Worm (Caenorhabditis elegans) whole organism, late embryonic: Measurements from ENCODE around the gene moma-1.
A peak's percentile ranks its signal among the peaks of the same experiment; 100 is the strongest.

Experiments used
- C08G9.2 ChIP-seq: sonication (generic microtip); optimal IDR thresholded peaks from 2 replicates; lab custom pipeline; 2016; ENCODE audit warnings: mild to moderate bottlenecking, missing genetic modification characterization, moderate library complexity, missing compliant biosample characterization
- F13H6.1 ChIP-seq: sonication (generic microtip); optimal IDR thresholded peaks from 2 replicates; lab custom pipeline; 2016; ENCODE audit warnings: missing genetic modification characterization, missing compliant biosample characterization
- K02D7.2 ChIP-seq: sonication (generic microtip); optimal IDR thresholded peaks from 2 replicates; lab custom pipeline; 2017; ENCODE audit warnings: mild to moderate bottlenecking, missing genetic modification characterization, missing compliant biosample characterization
- T23F11.4 ChIP-seq: fragments of 200-800 bp; sonication (Bioruptor generic); optimal IDR thresholded peaks from 2 replicates; lab custom pipeline; 2018; ENCODE audit warnings: mild to moderate bottlenecking, missing genetic modification characterization, missing compliant biosample characterization
- ceh-18 ChIP-seq: sonication (generic microtip); optimal IDR thresholded peaks from 2 replicates; lab custom pipeline; 2016; ENCODE audit warnings: missing genetic modification characterization, missing compliant biosample characterization
- ceh-2 ChIP-seq: sonication (generic microtip); optimal IDR thresholded peaks from 2 replicates; lab custom pipeline; 2016; ENCODE audit warnings: missing genotype, missing genetic modification characterization, missing compliant biosample characterization
- ceh-24 ChIP-seq: sonication (generic microtip); optimal IDR thresholded peaks from 2 replicates; lab custom pipeline; 2016; ENCODE audit warnings: mild to moderate bottlenecking, missing genetic modification characterization, missing compliant biosample characterization
- ceh-45 ChIP-seq: fragments of 200-800 bp; sonication (Bioruptor generic); IDR thresholded peaks from 2 replicates; pipeline ENCODE4 v1.3.6; 2022; ENCODE audit warnings: missing genetic modification reagents, missing genetic modification characterization, missing compliant biosample characterization
- che-1 ChIP-seq: sonication (generic microtip); optimal IDR thresholded peaks from 2 replicates; lab custom pipeline; 2016; ENCODE audit warnings: mild to moderate bottlenecking, missing genetic modification characterization, missing compliant biosample characterization
- dmd-4 ChIP-seq: sonication (generic microtip); optimal IDR thresholded peaks from 2 replicates; lab custom pipeline; 2016; ENCODE audit warnings: borderline replicate concordance, missing genetic modification characterization, missing compliant biosample characterization
- dve-1 ChIP-seq: sonication (generic microtip); optimal IDR thresholded peaks from 2 replicates; lab custom pipeline; 2017; ENCODE audit warnings: antibody characterized with exemption, mild to moderate bottlenecking, missing genetic modification characterization, missing compliant biosample characterization
- elt-2 ChIP-seq: sonication (generic microtip); optimal IDR thresholded peaks from 2 replicates; lab custom pipeline; 2016; ENCODE audit warnings: missing genetic modification reagents, missing genetic modification characterization, missing compliant biosample characterization
- elt-4 ChIP-seq: sonication (generic microtip); optimal IDR thresholded peaks from 2 replicates; lab custom pipeline; 2016; ENCODE audit warnings: missing genetic modification characterization, missing compliant biosample characterization
- ets-4 ChIP-seq: sonication (generic microtip); optimal IDR thresholded peaks from 2 replicates; lab custom pipeline; 2016; ENCODE audit warnings: missing genetic modification characterization, missing compliant biosample characterization
- fkh-6 ChIP-seq: sonication (generic microtip); optimal IDR thresholded peaks from 2 replicates; lab custom pipeline; 2016; ENCODE audit warnings: missing genetic modification characterization, missing compliant biosample characterization
- hlh-13 ChIP-seq: fragments of 200-800 bp; sonication (Bioruptor generic); optimal IDR thresholded peaks from 2 replicates; lab custom pipeline; 2018; ENCODE audit warnings: mild to moderate bottlenecking, missing genetic modification characterization, missing compliant biosample characterization
- hlh-30 ChIP-seq: sonication (generic microtip); optimal IDR thresholded peaks from 2 replicates; lab custom pipeline; 2017; ENCODE audit warnings: antibody characterized with exemption, missing genetic modification characterization, missing compliant biosample characterization; ENCODE audit not compliant: insufficient read depth
- lim-6 ChIP-seq: sonication (generic microtip); optimal IDR thresholded peaks from 2 replicates; lab custom pipeline; 2016; ENCODE audit warnings: missing genetic modification characterization, missing compliant biosample characterization
- nfya-1 ChIP-seq: sonication (generic microtip); optimal IDR thresholded peaks from 2 replicates; lab custom pipeline; 2017; ENCODE audit warnings: missing genetic modification characterization, mild to moderate bottlenecking, missing compliant biosample characterization, antibody characterized with exemption, moderate library complexity
- odd-2 ChIP-seq: sonication (generic microtip); optimal IDR thresholded peaks from 2 replicates; lab custom pipeline; 2017; ENCODE audit warnings: antibody characterized with exemption, mild to moderate bottlenecking, missing genetic modification characterization, missing compliant biosample characterization
- pag-3 ChIP-seq: sonication (generic microtip); optimal IDR thresholded peaks from 2 replicates; lab custom pipeline; 2016; ENCODE audit warnings: missing compliant biosample characterization, missing genetic modification characterization, borderline replicate concordance
- pat-9 ChIP-seq: fragments of 200-800 bp; sonication (Bioruptor generic); optimal IDR thresholded peaks from 2 replicates; lab custom pipeline; 2018; ENCODE audit warnings: mild to moderate bottlenecking, missing genetic modification characterization, moderate library complexity, missing compliant biosample characterization
- pax-1 ChIP-seq: fragments of 150-350 bp; optimal IDR thresholded peaks from 2 replicates; lab custom pipeline; 2014; ENCODE audit warnings: missing biosample characterization, missing genetic modification characterization
- pha-2 ChIP-seq: sonication (generic microtip); optimal IDR thresholded peaks from 2 replicates; lab custom pipeline; 2017; ENCODE audit warnings: mild to moderate bottlenecking, missing genetic modification characterization, missing compliant biosample characterization
- pha-4 ChIP-seq: fragments of 150-350 bp; optimal IDR thresholded peaks from 2 replicates; lab custom pipeline; 2018; ENCODE audit warnings: missing biosample characterization, missing genetic modification reagents, missing genetic modification characterization
- pqm-1 ChIP-seq: sonication (generic microtip); optimal IDR thresholded peaks from 2 replicates; lab custom pipeline; 2016; ENCODE audit warnings: missing genetic modification characterization, missing compliant biosample characterization
- sdc-2 ChIP-seq: sonication (generic microtip); optimal IDR thresholded peaks from 2 replicates; lab custom pipeline; 2016; ENCODE audit warnings: missing genotype, missing genetic modification characterization, missing compliant biosample characterization
- syd-9 ChIP-seq: sonication (generic microtip); optimal IDR thresholded peaks from 2 replicates; lab custom pipeline; 2016; ENCODE audit warnings: mild to moderate bottlenecking, missing genetic modification characterization, moderate library complexity, missing compliant biosample characterization
- tbx-7 ChIP-seq: sonication (generic microtip); optimal IDR thresholded peaks from 2 replicates; lab custom pipeline; 2016; ENCODE audit warnings: missing genotype, missing genetic modification characterization, missing compliant biosample characterization
- ttx-3 ChIP-seq: sonication (generic microtip); optimal IDR thresholded peaks from 2 replicates; lab custom pipeline; 2016; ENCODE audit warnings: missing genetic modification reagents, missing genetic modification characterization, missing compliant biosample characterization
- unc-55 ChIP-seq: sonication (generic microtip); optimal IDR thresholded peaks from 2 replicates; lab custom pipeline; 2017; ENCODE audit warnings: missing biosample characterization, missing genetic modification reagents, missing genetic modification characterization
- zip-5 ChIP-seq: sonication (generic microtip); optimal IDR thresholded peaks from 2 replicates; lab custom pipeline; 2016; ENCODE audit warnings: missing genetic modification characterization, missing compliant biosample characterization
- ztf-16 ChIP-seq: sonication (generic microtip); optimal IDR thresholded peaks from 2 replicates; lab custom pipeline; 2017; ENCODE audit warnings: missing genetic modification characterization, missing compliant biosample characterization

moma-1 gene

DNA sequence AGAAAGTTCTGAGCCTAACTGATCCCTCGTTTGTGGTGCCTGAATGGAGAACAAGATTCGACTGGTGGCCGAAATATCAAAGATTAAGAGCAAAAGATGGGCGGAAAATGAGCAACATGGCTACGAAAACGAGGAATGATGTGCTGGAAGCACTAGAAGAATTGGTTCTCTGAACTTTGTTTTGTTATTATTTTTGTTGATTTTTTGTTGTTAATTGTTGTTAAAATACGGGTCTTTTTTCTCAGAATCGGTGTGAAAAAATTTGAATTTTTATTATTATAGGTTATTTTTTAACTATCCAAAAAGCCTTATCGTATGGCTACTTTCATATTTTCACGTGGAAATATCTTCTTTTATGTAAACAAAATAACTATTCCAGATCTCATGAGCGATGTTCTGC is 4.1 kb upstream of the moma-1 start, which contains the start of gene K02F3.12:
Gene K02F3.12, plus strand, starts transcription at position 301 of the 400 bp plus-strand sequence.
- TF ChIP-seq dve-1 (tag; lab: Kevin White, UChicago) = no peak

DNA sequence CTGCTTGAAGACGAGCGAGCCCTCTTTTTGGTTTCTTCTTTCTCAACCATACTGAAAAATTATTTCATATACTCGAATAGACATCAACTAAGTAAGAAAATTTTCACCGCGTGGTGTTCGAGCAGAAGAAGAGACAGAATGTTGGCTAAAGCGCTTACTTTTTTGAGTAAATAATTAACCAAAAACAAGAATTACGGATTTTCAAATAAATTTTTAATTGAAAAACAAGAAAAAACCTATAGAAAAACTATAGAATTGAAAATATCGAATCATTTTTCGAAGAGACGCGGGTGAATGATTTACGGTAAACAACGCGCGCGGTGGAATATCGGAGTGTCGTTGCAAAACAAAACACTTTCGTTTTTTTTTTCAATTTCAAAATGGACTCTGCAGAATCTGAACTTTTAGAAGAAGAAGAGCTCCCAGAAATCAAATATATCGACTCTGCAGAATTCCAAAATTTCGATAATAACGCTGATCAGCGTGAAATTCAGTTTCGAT is 1.7 kb upstream of the moma-1 start, which contains the start of the genes rnp-5 and tag-51:
Gene rnp-5, minus strand, starts transcription at position 51 of the 501 bp plus-strand sequence.
Gene tag-51, plus strand, starts transcription at position 363 of the 501 bp plus-strand sequence.
- TF ChIP-seq ceh-45 = no peak
- no peak for TF ChIP-seq che-1
- TF ChIP-seq pax-1 (tag; lab: Kevin White, UChicago) = no peak
- no peak for TF ChIP-seq fkh-6 (tag; lab: Kevin White, UChicago)
- TF ChIP-seq F13H6.1 (tag; lab: Kevin White, UChicago) = no peak
- TF ChIP-seq syd-9 = no peak
- no peak for TF ChIP-seq hlh-30 (tag; lab: Kevin White, UChicago)

DNA sequence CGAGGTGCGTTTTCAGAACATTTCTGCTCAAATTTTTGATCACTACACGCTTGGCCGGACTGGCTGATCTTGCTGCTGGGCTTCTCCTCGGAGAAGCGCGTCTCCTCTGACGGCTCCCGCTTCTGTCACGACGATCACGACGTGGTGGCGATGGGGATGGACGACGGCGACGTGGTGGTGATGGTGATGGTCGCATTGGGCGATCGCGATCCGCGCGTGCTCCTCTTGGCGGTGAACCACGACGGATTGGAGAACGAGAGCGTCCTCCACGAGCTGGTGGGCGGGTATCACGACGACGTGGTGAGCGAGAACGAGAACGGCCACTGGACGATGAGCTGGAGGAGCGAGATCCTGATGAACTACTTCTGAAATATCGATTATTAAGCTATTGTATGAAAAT is 1.2 kb upstream of the moma-1 start:
- TF ChIP-seq ztf-16 (tag; lab: Kevin White, UChicago) (no peak), elt-4 (peak; percentile 66), C08G9.2 (tag; lab: Kevin White, UChicago) (peak; percentile 8)

DNA sequence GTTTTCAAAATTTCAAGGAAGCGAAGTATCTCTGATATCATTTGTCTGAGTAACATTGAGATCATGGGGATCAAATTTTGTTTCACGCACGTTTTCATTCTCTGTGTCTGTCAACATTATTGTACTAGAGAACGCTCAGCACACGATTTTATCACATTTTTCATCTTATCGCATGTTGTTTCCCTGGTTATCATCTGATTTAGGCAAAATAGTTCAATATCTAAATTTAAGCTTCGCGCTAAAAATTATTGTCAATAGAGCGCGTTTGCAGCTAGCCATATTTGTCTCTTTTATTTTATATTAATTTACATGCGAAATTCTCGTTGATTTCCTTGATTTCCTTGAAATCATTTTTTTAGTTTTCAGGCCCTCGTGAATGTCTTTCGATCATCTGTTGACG is 6.7 kb downstream of the moma-1 start, which contains the start of gene K02F3.2:
Gene K02F3.2, plus strand, starts transcription at position 357 of the 400 bp plus-strand sequence.
- no peak for TF ChIP-seq pha-4 (tag; lab: Kevin White, UChicago)
- peak; percentile 17 for TF ChIP-seq pax-1 (tag; lab: Kevin White, UChicago)
- TF ChIP-seq dmd-4 (tag; lab: Kevin White, UChicago) = no peak
- TF ChIP-seq elt-2 (tag; lab: Kevin White, UChicago) = peak; percentile 73
- no peak for TF ChIP-seq zip-5 (tag; lab: Kevin White, UChicago)
- no peak for TF ChIP-seq K02D7.2
- TF ChIP-seq sdc-2 (tag; lab: Kevin White, UChicago) = no peak
- no peak for TF ChIP-seq unc-55 (GFP tag; lab: Kevin White, UChicago)
- TF ChIP-seq che-1 = no peak
- TF ChIP-seq ceh-18 (tag; lab: Kevin White, UChicago) = no peak
- no peak for TF ChIP-seq ttx-3 (tag; lab: Kevin White, UChicago)
- TF ChIP-seq, all 69 proteins: peak for 2

- TF ChIP-seq pqm-1 (no peak), ets-4 (tag; lab: Kevin White, UChicago) (no peak), pha-4 (tag; lab: Kevin White, UChicago) (no peak), T23F11.4 (GFP tag; lab: Kevin White, UChicago) (no peak), fkh-6 (tag; lab: Kevin White, UChicago) (no peak)
Measured at ce11 chrIII:844577-844976, 7.6 kb downstream of the moma-1 start.

- peak; percentile 31 for TF ChIP-seq nfya-1 (tag; lab: Kevin White, UChicago)
- TF ChIP-seq pha-2 (tag; lab: Kevin White, UChicago) = no peak
- TF ChIP-seq fkh-6 (tag; lab: Kevin White, UChicago) = peak; percentile 16
Measured at ce11 chrIII:843999-844398, 8.2 kb downstream of the moma-1 start.

DNA sequence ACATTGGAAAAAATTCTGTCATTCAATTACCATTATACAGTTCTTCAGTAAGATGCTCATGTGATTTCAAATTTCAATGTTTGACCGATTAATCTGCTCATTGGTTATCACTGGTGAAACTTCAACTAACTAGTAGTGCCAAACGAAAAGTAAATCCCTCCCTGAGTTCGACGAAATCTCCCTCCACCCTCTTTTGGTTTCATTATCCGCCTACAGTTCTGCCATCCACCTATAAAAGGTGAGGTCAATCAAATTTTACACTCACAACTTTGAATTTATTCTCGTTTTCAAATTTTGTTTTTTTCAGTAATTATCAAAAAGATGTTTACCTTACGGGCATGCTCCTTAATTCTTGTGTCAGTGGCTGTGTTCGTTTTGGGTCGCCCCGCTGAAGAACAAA is 9.6 kb downstream of the moma-1 start, which contains the start of gene far-8:
Gene far-8, plus strand, starts transcription at position 301 of the 400 bp plus-strand sequence.
- TF ChIP-seq K02D7.2 (no peak), pax-1 (tag; lab: Kevin White, UChicago) (no peak), tbx-7 (tag; lab: Kevin White, UChicago) (no peak), dve-1 (tag; lab: Kevin White, UChicago) (no peak), ceh-24 (tag; lab: Kevin White, UChicago) (no peak), zip-5 (tag; lab: Kevin White, UChicago) (no peak), pha-2 (tag; lab: Kevin White, UChicago) (no peak), F13H6.1 (tag; lab: Kevin White, UChicago) (no peak), hlh-30 (tag; lab: Kevin White, UChicago) (no peak), lim-6 (no peak), hlh-13 (GFP tag; lab: Kevin White, UChicago) (no peak), pat-9 (tag; lab: Kevin White, UChicago) (no peak), ceh-2 (tag; lab: Kevin White, UChicago) (no peak), pag-3 (tag; lab: Kevin White, UChicago) (no peak), odd-2 (tag; lab: Kevin White, UChicago) (no peak)
